Worm (Caenorhabditis elegans): ENCODE results near the gene sti-1.

DNA sequence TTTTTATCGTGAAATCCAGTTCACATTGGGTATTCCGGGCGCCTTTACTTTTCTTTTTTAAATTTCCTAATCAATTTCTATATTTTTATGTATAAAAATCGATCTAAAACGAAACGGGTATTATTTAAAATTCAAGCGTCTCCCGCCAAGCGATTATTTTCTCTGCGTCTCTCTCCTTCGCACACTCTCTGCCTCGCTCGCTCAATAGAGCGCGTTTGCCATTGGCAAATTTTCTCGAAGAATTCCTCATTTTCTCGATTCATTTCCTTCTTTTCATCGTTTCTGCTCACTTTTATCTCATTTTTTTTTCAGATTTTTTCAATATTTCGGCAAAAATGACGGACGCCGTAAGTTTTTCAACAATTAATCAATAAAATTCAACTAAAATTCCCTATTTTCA is at the start of gene sti-1:
- no peak for TF ChIP-seq flt-1 (GFP tag; IDR thresholded peaks at IDR 0.05)
- TF ChIP-seq klf-2 (GFP tag; conservative IDR thresholded peaks at IDR 0.05), result no peak
- TF ChIP-seq cog-1 (tag; optimal IDR thresholded peaks at IDR 0.05), result peak; percentile 68
- TF ChIP-seq tab-1 (GFP tag; IDR thresholded peaks at IDR 0.05), result no peak
- no peak for TF ChIP-seq ztf-29 (GFP tag; IDR thresholded peaks at IDR 0.05)
- no peak for TF ChIP-seq ztf-23 (GFP tag; IDR thresholded peaks at IDR 0.05)
- peak; percentile 18 for TF ChIP-seq med-1 (GFP tag; optimal IDR thresholded peaks at IDR 0.05; ENCODE audit: insufficient read depth)
